Worm (Caenorhabditis elegans) whole organism, L2 larva: ENCODE data around the gene dhhc-4.

Source experiments
- C34F6.9 ChIP-seq: fragments of 150-350 bp; optimal IDR thresholded peaks from 2 replicates; lab custom pipeline; 2014; ENCODE audit warnings: missing biosample characterization, missing genetic modification characterization
- F13H6.1 ChIP-seq: sonication (generic microtip); optimal IDR thresholded peaks from 2 replicates; lab custom pipeline; 2016; ENCODE audit warnings: missing genetic modification characterization, missing compliant biosample characterization
- Y55F3AM.14 ChIP-seq: fragments of 200-800 bp; sonication (Bioruptor generic); optimal IDR thresholded peaks from 2 replicates; lab custom pipeline; 2018; ENCODE audit warnings: mild to moderate bottlenecking, missing genetic modification characterization, missing compliant biosample characterization
- aly-2 ChIP-seq: fragments of 150-350 bp; optimal IDR thresholded peaks from 2 replicates; lab custom pipeline; 2014; ENCODE audit warnings: missing biosample characterization, missing genetic modification characterization
- ama-1 ChIP-seq: fragments of 150-350 bp; optimal IDR thresholded peaks from 2 replicates; lab custom pipeline; 2018; ENCODE audit warnings: inconsistent platforms
- ceh-82 ChIP-seq: fragments of 150-350 bp; optimal IDR thresholded peaks from 2 replicates; lab custom pipeline; 2014; ENCODE audit warnings: missing biosample characterization, missing genetic modification characterization
- crh-2 ChIP-seq: sonication (generic microtip); optimal IDR thresholded peaks from 2 replicates; lab custom pipeline; 2017; ENCODE audit warnings: missing biosample characterization, missing genetic modification characterization
- dmd-4 ChIP-seq: sonication (generic microtip); optimal IDR thresholded peaks from 2 replicates; lab custom pipeline; 2017; ENCODE audit warnings: missing biosample characterization, missing genetic modification characterization
- elt-1 ChIP-seq: fragments of 150-350 bp; optimal IDR thresholded peaks from 2 replicates; lab custom pipeline; 2014; ENCODE audit warnings: missing biosample characterization, missing genetic modification characterization
- elt-3 ChIP-seq: sonication (generic microtip); optimal IDR thresholded peaks from 2 replicates; lab custom pipeline; 2017; ENCODE audit warnings: missing biosample characterization, missing genetic modification characterization
- fos-1 ChIP-seq: fragments of 150-350 bp; optimal IDR thresholded peaks from 2 replicates; lab custom pipeline; 2014; ENCODE audit warnings: missing biosample characterization, missing genetic modification characterization
- gmeb-1 ChIP-seq: fragments of 150-350 bp; optimal IDR thresholded peaks from 2 replicates; lab custom pipeline; 2014; ENCODE audit warnings: missing biosample characterization, missing genetic modification characterization
- lin-11 ChIP-seq: fragments of 150-350 bp; sonication (generic microtip); optimal IDR thresholded peaks from 2 replicates; lab custom pipeline; 2014; ENCODE audit warnings: missing biosample characterization, missing genetic modification characterization, inconsistent platforms, mixed read lengths
- lsy-2 ChIP-seq, 2 experiments: fragments of 150-350 bp in 1 of 2; sonication (generic microtip) in 1 of 2; optimal IDR thresholded peaks; 2 replicates each; lab custom pipeline; 2014 to 2017; ENCODE audit warnings: missing biosample characterization in 2 of 2, missing genetic modification characterization in 2 of 2
- mab-5 ChIP-seq: fragments of 150-350 bp; optimal IDR thresholded peaks from 2 replicates; lab custom pipeline; 2014; ENCODE audit warnings: missing biosample characterization, missing genetic modification characterization
- mbf-1 ChIP-seq: sonication (generic microtip); optimal IDR thresholded peaks from 2 replicates; lab custom pipeline; 2017; ENCODE audit warnings: missing biosample characterization, missing genetic modification characterization
- mdl-1 ChIP-seq, 2 experiments: fragments of 150-350 bp in 1 of 2; sonication (generic microtip) in 1 of 2; optimal IDR thresholded peaks; 2 replicates each; lab custom pipeline; 2017; ENCODE audit warnings: missing biosample characterization in 2 of 2, missing genetic modification characterization in 2 of 2
- nhr-10 ChIP-seq: sonication (generic microtip); optimal IDR thresholded peaks from 2 replicates; lab custom pipeline; 2017; ENCODE audit warnings: missing biosample characterization, missing genetic modification characterization
- nhr-11 ChIP-seq: fragments of 150-350 bp; optimal IDR thresholded peaks from 2 replicates; lab custom pipeline; 2014; ENCODE audit warnings: missing biosample characterization, missing genetic modification characterization
- nhr-129 ChIP-seq: fragments of 150-350 bp; optimal IDR thresholded peaks from 2 replicates; lab custom pipeline; 2014; ENCODE audit warnings: missing biosample characterization, missing genetic modification characterization
- nhr-77 ChIP-seq: fragments of 150-350 bp; optimal IDR thresholded peaks from 2 replicates; lab custom pipeline; 2014; ENCODE audit warnings: missing biosample characterization, missing genetic modification characterization
- peb-1 ChIP-seq: fragments of 150-350 bp; optimal IDR thresholded peaks from 2 replicates; lab custom pipeline; 2014; ENCODE audit warnings: missing biosample characterization, missing genetic modification characterization
- skn-1 ChIP-seq: sonication (generic microtip); optimal IDR thresholded peaks from 2 replicates; lab custom pipeline; 2017; ENCODE audit warnings: missing biosample characterization, missing genetic modification characterization
- sma-3 ChIP-seq: sonication (generic microtip); optimal IDR thresholded peaks from 2 replicates; lab custom pipeline; 2016; ENCODE audit warnings: missing genetic modification reagents, missing genetic modification characterization, missing compliant biosample characterization
- sma-9 ChIP-seq, 2 experiments: fragments of 150-350 bp in 1 of 2; sonication (generic microtip) in 1 of 2; optimal IDR thresholded peaks; 2 replicates each; lab custom pipeline; 2014 to 2016; ENCODE audit warnings: missing genetic modification characterization in 2 of 2, mild to moderate bottlenecking in 1 of 2, missing biosample characterization in 1 of 2, missing compliant biosample characterization in 1 of 2, missing genetic modification reagents in 1 of 2, moderate library complexity in 1 of 2
- unc-55 ChIP-seq: fragments of 150-350 bp; sonication (generic microtip); optimal IDR thresholded peaks from 3 replicates; lab custom pipeline; 2014; ENCODE audit warnings: missing biosample characterization, missing genetic modification reagents, missing genetic modification characterization
- unc-62 ChIP-seq: fragments of 150-350 bp; optimal IDR thresholded peaks from 2 replicates; lab custom pipeline; 2014; ENCODE audit warnings: missing biosample characterization, missing genetic modification reagents, missing genetic modification characterization
- ztf-11 ChIP-seq: sonication (generic microtip); optimal IDR thresholded peaks from 2 replicates; lab custom pipeline; 2017; ENCODE audit warnings: missing biosample characterization, missing genetic modification characterization
- ztf-4 ChIP-seq: fragments of 150-350 bp; optimal IDR thresholded peaks from 2 replicates; lab custom pipeline; 2014; ENCODE audit warnings: missing biosample characterization, missing genetic modification characterization

dhhc-4 gene

ce11 chrIII:9891324-9891723, 23.7 kb upstream of the dhhc-4 start, which contains the start of gene alg-4:
alg-4 (minus strand) TSS chrIII:9891424.
- no peak for TF ChIP-seq unc-55 (GFP tag; lab: Kevin White, UChicago)
- TF ChIP-seq peb-1 (tag; lab: Kevin White, UChicago): no peak

- TF ChIP-seq C34F6.9 (tag; lab: Kevin White, UChicago) (peak; percentile 1), mdl-1 (tag; optimal IDR thresholded peaks at IDR 0.05; lab: Kevin White, UChicago) (no peak), nhr-11 (tag; lab: Kevin White, UChicago) (no peak)
- TF ChIP-seq, all 48 proteins: peak for 1
Measured at ce11 chrIII:9886323-9886722, 18.7 kb upstream of the dhhc-4 start.

ce11 chrIII:9885609-9886008, 18.0 kb upstream of the dhhc-4 start:
- peak; percentile 45 for TF ChIP-seq F13H6.1
- no peak for TF ChIP-seq fos-1 (tag; lab: Kevin White, UChicago)
- peak; percentile 35 for TF ChIP-seq C34F6.9 (tag; lab: Kevin White, UChicago)
- TF ChIP-seq lin-11 (tag; lab: Kevin White, UChicago): no peak
- TF ChIP-seq ztf-4 (tag; lab: Kevin White, UChicago): no peak
- no peak for TF ChIP-seq ceh-82 (tag; lab: Kevin White, UChicago)
- no peak for TF ChIP-seq gmeb-1 (tag; lab: Kevin White, UChicago)
- TF ChIP-seq nhr-129 (tag; lab: Kevin White, UChicago): peak; percentile 52
- no peak for TF ChIP-seq nhr-10 (tag; lab: Kevin White, UChicago)

ce11 chrIII:9878828-9879227, 11.2 kb upstream of the dhhc-4 start, which contains the start of gene ZK757.2:
ZK757.2 (minus strand) TSS chrIII:9878928.
- TF ChIP-seq fos-1 (tag; lab: Kevin White, UChicago) (no peak), ama-1 (lab: Kevin White, UChicago) (no peak)

ce11 chrIII:9876951-9877350, 9.4 kb upstream of the dhhc-4 start, which contains the start of gene ZK757.10:
ZK757.10 (plus strand) TSS chrIII:9877251.
- TF ChIP-seq dmd-4 (tag; lab: Kevin White, UChicago) (no peak), peb-1 (tag; lab: Kevin White, UChicago) (no peak), nhr-129 (tag; lab: Kevin White, UChicago) (no peak), nhr-77 (tag; lab: Kevin White, UChicago) (no peak), sma-9 (GFP tag; optimal IDR thresholded peaks at IDR 0.05; lab: Kevin White, UChicago) (no peak), sma-9 (tag; optimal IDR thresholded peaks at IDR 0.05; lab: Kevin White, UChicago) (no peak), unc-62 (GFP tag; lab: Kevin White, UChicago) (no peak), crh-2 (tag; lab: Kevin White, UChicago) (no peak), mbf-1 (tag; lab: Kevin White, UChicago) (no peak), ama-1 (lab: Kevin White, UChicago) (no peak), sma-3 (GFP tag; lab: Kevin White, UChicago) (no peak), ztf-11 (no peak), elt-3 (tag; lab: Kevin White, UChicago) (no peak), lsy-2 (tag; optimal IDR thresholded peaks at IDR 0.05; lab: Kevin White, UChicago) (no peak), elt-1 (tag; lab: Kevin White, UChicago) (no peak)

ce11 chrIII:9874515-9874914, 6.9 kb upstream of the dhhc-4 start:
- TF ChIP-seq fos-1 (tag; lab: Kevin White, UChicago) (no peak), F13H6.1 (no peak), skn-1 (tag; lab: Kevin White, UChicago) (no peak), mdl-1 (tag; optimal IDR thresholded peaks at IDR 0.05; lab: Kevin White, UChicago) (no peak), nhr-11 (tag; lab: Kevin White, UChicago) (no peak), elt-3 (tag; lab: Kevin White, UChicago) (no peak), Y55F3AM.14 (GFP tag; lab: Kevin White, UChicago) (no peak), mbf-1 (tag; lab: Kevin White, UChicago) (no peak), elt-1 (tag; lab: Kevin White, UChicago) (no peak), ztf-4 (tag; lab: Kevin White, UChicago) (no peak), mab-5 (no peak), ama-1 (lab: Kevin White, UChicago) (no peak), aly-2 (tag; lab: Kevin White, UChicago) (no peak), unc-55 (GFP tag; lab: Kevin White, UChicago) (no peak), crh-2 (tag; lab: Kevin White, UChicago) (no peak)
- TF ChIP-seq, all 48 proteins: peak for 0
